Worm (Caenorhabditis elegans) whole organism, late embryonic: ENCODE data around the gene F49C5.5.

Experiments
- C08G9.2 ChIP-seq: sonication (generic microtip); optimal IDR thresholded peaks from 2 replicates; lab custom pipeline; 2016; ENCODE audit warnings: mild to moderate bottlenecking, missing genetic modification characterization, moderate library complexity, missing compliant biosample characterization
- F13H6.1 ChIP-seq: sonication (generic microtip); optimal IDR thresholded peaks from 2 replicates; lab custom pipeline; 2016; ENCODE audit warnings: missing genetic modification characterization, missing compliant biosample characterization
- T23F11.4 ChIP-seq: fragments of 200-800 bp; sonication (Bioruptor generic); optimal IDR thresholded peaks from 2 replicates; lab custom pipeline; 2018; ENCODE audit warnings: mild to moderate bottlenecking, missing genetic modification characterization, missing compliant biosample characterization
- dmd-4 ChIP-seq: sonication (generic microtip); optimal IDR thresholded peaks from 2 replicates; lab custom pipeline; 2016; ENCODE audit warnings: borderline replicate concordance, missing genetic modification characterization, missing compliant biosample characterization
- hlh-6 ChIP-seq: sonication (generic microtip); optimal IDR thresholded peaks from 2 replicates; lab custom pipeline; 2016; ENCODE audit warnings: missing genotype, missing genetic modification characterization, missing compliant biosample characterization
- pha-2 ChIP-seq: sonication (generic microtip); optimal IDR thresholded peaks from 2 replicates; lab custom pipeline; 2017; ENCODE audit warnings: mild to moderate bottlenecking, missing genetic modification characterization, missing compliant biosample characterization
- syd-9 ChIP-seq: sonication (generic microtip); optimal IDR thresholded peaks from 2 replicates; lab custom pipeline; 2016; ENCODE audit warnings: mild to moderate bottlenecking, missing genetic modification characterization, moderate library complexity, missing compliant biosample characterization
- tbx-2 ChIP-seq: sonication (generic microtip); optimal IDR thresholded peaks from 2 replicates; lab custom pipeline; 2016; ENCODE audit warnings: missing genetic modification characterization, missing compliant biosample characterization

DNA sequence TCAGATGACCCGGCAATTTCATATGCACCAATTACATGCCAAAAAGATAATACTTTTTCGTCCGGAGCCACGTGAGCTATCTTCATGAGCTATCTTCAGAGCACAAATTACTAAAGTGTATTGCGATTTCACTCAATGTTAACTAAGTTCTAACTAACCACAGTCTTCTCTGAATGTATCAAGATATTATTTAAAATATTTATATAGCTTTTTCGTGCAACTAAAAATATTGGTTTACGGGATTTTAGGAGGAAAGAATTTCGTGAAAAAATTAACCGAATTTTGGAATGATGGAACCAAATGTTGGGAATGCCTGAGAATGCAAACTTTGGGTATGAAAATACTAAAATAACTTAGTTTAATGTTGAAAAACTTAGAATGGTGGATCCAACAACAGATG is 1.2 kb upstream of the F49C5.5 start, which contains the start of gene F49C5.16:
- no peak for TF ChIP-seq F13H6.1 (tag; lab: Kevin White, UChicago)
- TF ChIP-seq T23F11.4 = no peak
- no peak for TF ChIP-seq syd-9
- no peak for TF ChIP-seq dmd-4 (tag; lab: Kevin White, UChicago)
- no peak for TF ChIP-seq tbx-2 (tag; lab: Kevin White, UChicago)
- TF ChIP-seq pha-2 = no peak
- TF ChIP-seq hlh-6 (tag; lab: Kevin White, UChicago) = no peak
- TF ChIP-seq C08G9.2 (tag; lab: Kevin White, UChicago) = no peak
